Worm (Caenorhabditis elegans) whole organism, early embryonic: Measurements from ENCODE around the gene F42A9.6.

Source experiments
- B0310.2 ChIP-seq: sonication (generic microtip); optimal IDR thresholded peaks from 2 replicates; lab custom pipeline; 2016; ENCODE audit warnings: mild to moderate bottlenecking, missing genetic modification characterization, missing compliant biosample characterization
- F13C5.2 ChIP-seq: sonication (generic microtip); optimal IDR thresholded peaks from 2 replicates; lab custom pipeline; 2017; ENCODE audit warnings: mild to moderate bottlenecking, missing genetic modification characterization, inconsistent platforms, missing compliant biosample characterization
- aly-1 ChIP-seq: sonication (generic microtip); optimal IDR thresholded peaks from 2 replicates; lab custom pipeline; 2016; ENCODE audit warnings: missing genetic modification characterization, missing compliant biosample characterization
- ama-1 ChIP-seq: fragments of 150-350 bp; optimal IDR thresholded peaks from 2 replicates; lab custom pipeline; 2014
- ceh-13 ChIP-seq: fragments of 200-800 bp; sonication (Bioruptor generic); optimal IDR thresholded peaks from 2 replicates; lab custom pipeline; 2018; ENCODE audit warnings: mild to moderate bottlenecking, missing genetic modification characterization, missing compliant biosample characterization
- ceh-36 ChIP-seq: sonication (generic microtip); optimal IDR thresholded peaks from 2 replicates; lab custom pipeline; 2016; ENCODE audit warnings: missing genetic modification characterization, inconsistent platforms, missing compliant biosample characterization
- ets-7 ChIP-seq: sonication (generic microtip); optimal IDR thresholded peaks from 2 replicates; lab custom pipeline; 2016; ENCODE audit warnings: missing genotype, missing genetic modification characterization, missing compliant biosample characterization
- flt-1 ChIP-seq: fragments of 200-800 bp; sonication (Bioruptor generic); IDR thresholded peaks from 2 replicates; pipeline ENCODE4 v1.3.6; 2022; ENCODE audit warnings: missing genetic modification characterization, missing compliant biosample characterization
- hmbx-1 ChIP-seq: sonication (generic microtip); optimal IDR thresholded peaks from 2 replicates; lab custom pipeline; 2016; ENCODE audit warnings: mild to moderate bottlenecking, missing genetic modification characterization, missing compliant biosample characterization
- hmg-4 ChIP-seq: fragments of 200-800 bp; sonication (Bioruptor generic); optimal IDR thresholded peaks from 2 replicates; lab custom pipeline; 2018; ENCODE audit warnings: mild to moderate bottlenecking, missing genetic modification characterization, missing compliant biosample characterization
- hnd-1 ChIP-seq: sonication (generic microtip); optimal IDR thresholded peaks from 2 replicates; lab custom pipeline; 2016; ENCODE audit warnings: missing genetic modification characterization, missing compliant biosample characterization
- pes-1 ChIP-seq: fragments of 200-800 bp; sonication (Bioruptor generic); IDR thresholded peaks from 2 replicates; pipeline ENCODE4 v1.3.6; 2022; ENCODE audit warnings: missing genetic modification reagents, missing genetic modification characterization, missing compliant biosample characterization
- scrt-1 ChIP-seq: fragments of 200-800 bp; sonication (Bioruptor generic); IDR thresholded peaks from 2 replicates; pipeline ENCODE4 v1.3.6; 2022; ENCODE audit warnings: missing genetic modification characterization, missing compliant biosample characterization
- sea-1 ChIP-seq: fragments of 200-800 bp; sonication (Bioruptor generic); conservative IDR thresholded peaks from 2 replicates; pipeline ENCODE4 v1.3.6; 2022; ENCODE audit warnings: missing genetic modification characterization, missing compliant biosample characterization
- tbx-11 ChIP-seq: fragments of 200-800 bp; sonication (Bioruptor generic); IDR thresholded peaks from 2 replicates; pipeline ENCODE4 v1.3.6; 2022; ENCODE audit warnings: missing genetic modification characterization, missing compliant biosample characterization
- tbx-37 ChIP-seq: fragments of 200-800 bp; sonication (Bioruptor generic); conservative IDR thresholded peaks from 2 replicates; pipeline ENCODE4 v1.3.6; 2022; ENCODE audit warnings: missing genetic modification reagents, missing genetic modification characterization, missing compliant biosample characterization
- tra-4 ChIP-seq: sonication (generic microtip); optimal IDR thresholded peaks from 2 replicates; lab custom pipeline; 2017; ENCODE audit warnings: missing genetic modification characterization, missing compliant biosample characterization

The F42A9.6 gene

DNA sequence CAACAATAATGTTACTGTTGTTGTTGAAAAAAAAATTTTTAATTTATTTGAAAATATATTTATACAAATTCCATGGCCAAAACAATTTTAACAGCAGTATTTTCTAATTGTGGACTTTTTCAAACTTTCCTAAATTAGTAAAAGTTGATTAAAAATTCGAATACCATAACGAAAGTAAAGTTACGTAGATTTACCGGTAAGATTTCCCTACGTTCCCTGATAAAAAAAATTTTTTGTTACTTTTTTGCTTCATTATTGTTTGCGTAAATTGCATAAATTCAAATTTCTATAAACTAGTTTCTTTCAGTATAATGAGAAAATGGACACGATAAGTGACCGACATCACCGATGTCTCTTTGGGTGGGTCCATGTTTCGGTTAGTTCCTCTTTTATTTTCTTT, at the start of gene F42A9.6:
Gene F42A9.6, plus strand, starts transcription at position 301 of the 400 bp plus-strand sequence.
- no peak for TF ChIP-seq B0310.2 (tag; lab: Kevin White, UChicago)
- no peak for TF ChIP-seq hnd-1
- no peak for TF ChIP-seq hmg-4 (GFP tag; lab: Kevin White, UChicago)
- no peak for TF ChIP-seq tbx-37 (GFP tag; lab: Robert Waterston, UW)
- no peak for TF ChIP-seq ceh-36 (tag; lab: Kevin White, UChicago)

ce11 chrIV:8570253-8570652, 38.8 kb upstream of the F42A9.6 start, which contains the start of gene Y59H11AM.4:
Y59H11AM.4 (minus strand) TSS chrIV:8570353.
- TF ChIP-seq B0310.2 (tag; lab: Kevin White, UChicago) = no peak
- no peak for TF ChIP-seq hmg-4 (GFP tag; lab: Kevin White, UChicago)
- TF ChIP-seq tra-4 (tag; lab: Kevin White, UChicago) = no peak
- no peak for TF ChIP-seq ceh-36 (tag; lab: Kevin White, UChicago)
- no peak for TF ChIP-seq ama-1 (lab: Kevin White, UChicago)
- no peak for TF ChIP-seq ceh-13 (GFP tag; lab: Kevin White, UChicago)
- no peak for TF ChIP-seq pes-1 (GFP tag; lab: Robert Waterston, UW)
- TF ChIP-seq scrt-1 (GFP tag; lab: Robert Waterston, UW) = no peak
- no peak for TF ChIP-seq sea-1 (GFP tag; lab: Robert Waterston, UW)
- TF ChIP-seq tbx-37 (GFP tag; lab: Robert Waterston, UW) = no peak
- no peak for TF ChIP-seq hnd-1

- TF ChIP-seq B0310.2 (tag; lab: Kevin White, UChicago) = no peak
- TF ChIP-seq ceh-13 (GFP tag; lab: Kevin White, UChicago) = no peak
- TF ChIP-seq tra-4 (tag; lab: Kevin White, UChicago) = no peak
- no peak for TF ChIP-seq tbx-11 (GFP tag; lab: Robert Waterston, UW)
- no peak for TF ChIP-seq flt-1
- TF ChIP-seq hmg-4 (GFP tag; lab: Kevin White, UChicago) = no peak
- no peak for TF ChIP-seq sea-1 (GFP tag; lab: Robert Waterston, UW)
These were observed 38.3 kb upstream of the F42A9.6 start for ce11 chrIV:8570719-8571118.

DNA sequence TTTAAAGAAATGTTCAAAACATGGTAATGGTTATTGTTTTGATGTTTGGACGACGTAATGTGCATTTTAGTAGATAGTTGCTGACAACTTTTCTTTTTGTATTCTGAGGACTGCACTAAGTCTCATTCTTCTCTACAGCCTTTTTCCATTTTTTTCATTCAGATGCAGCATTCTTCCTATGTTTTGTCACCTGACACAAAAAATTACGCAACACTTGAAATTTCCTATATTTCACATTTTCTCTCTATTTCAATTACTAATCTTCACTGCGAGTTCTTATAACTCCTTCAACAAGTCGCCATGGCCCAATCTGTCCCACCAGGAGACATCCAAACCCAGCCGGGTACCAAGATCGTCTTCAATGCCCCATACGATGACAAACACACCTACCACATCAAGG, 37.9 kb upstream of the F42A9.6 start, which contains the start of gene Y59H11AM.1:
Gene Y59H11AM.1, plus strand, starts transcription at position 301 of the 400 bp plus-strand sequence.
- TF ChIP-seq ceh-36 (tag; lab: Kevin White, UChicago) = no peak
- TF ChIP-seq aly-1 (tag; lab: Kevin White, UChicago) = no peak
- no peak for TF ChIP-seq F13C5.2 (tag; lab: Kevin White, UChicago)
- no peak for TF ChIP-seq ceh-13 (GFP tag; lab: Kevin White, UChicago)
- no peak for TF ChIP-seq tbx-11 (GFP tag; lab: Robert Waterston, UW)
- no peak for TF ChIP-seq tbx-37 (GFP tag; lab: Robert Waterston, UW)

ce11 chrIV:8585076-8586033, 23.7 kb upstream of the F42A9.6 start, which contains the start of gene catp-7:
catp-7 (plus strand) TSS chrIV:8585983.
- no peak for TF ChIP-seq pes-1 (GFP tag; lab: Robert Waterston, UW)
- no peak for TF ChIP-seq hnd-1

DNA sequence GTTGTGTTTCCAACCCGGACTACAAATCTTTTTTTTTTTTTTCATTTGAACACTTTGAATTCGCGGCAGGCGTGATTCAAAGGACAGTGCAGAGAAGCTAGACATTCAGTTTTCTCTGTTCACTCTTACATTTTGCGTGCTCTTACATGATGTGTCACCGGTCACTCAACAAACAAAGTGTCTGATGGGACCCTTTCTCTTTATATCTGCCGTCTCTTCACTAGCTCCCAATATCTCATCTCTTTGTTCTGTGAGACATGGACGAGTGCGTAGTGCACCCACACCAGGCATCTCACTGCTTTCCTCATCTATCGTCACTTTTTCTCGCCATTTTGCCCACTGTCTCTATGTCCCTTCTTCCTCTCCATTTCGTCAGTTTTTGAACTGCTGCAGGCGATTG, 22.0 kb upstream of the F42A9.6 start:
- TF ChIP-seq scrt-1 (GFP tag; lab: Robert Waterston, UW) (no peak), sea-1 (GFP tag; lab: Robert Waterston, UW) (no peak), B0310.2 (tag; lab: Kevin White, UChicago) (no peak), aly-1 (tag; lab: Kevin White, UChicago) (no peak), ama-1 (lab: Kevin White, UChicago) (no peak), tbx-37 (GFP tag; lab: Robert Waterston, UW) (no peak), ceh-13 (GFP tag; lab: Kevin White, UChicago) (no peak), hnd-1 (no peak), tra-4 (tag; lab: Kevin White, UChicago) (no peak), flt-1 (no peak)

DNA sequence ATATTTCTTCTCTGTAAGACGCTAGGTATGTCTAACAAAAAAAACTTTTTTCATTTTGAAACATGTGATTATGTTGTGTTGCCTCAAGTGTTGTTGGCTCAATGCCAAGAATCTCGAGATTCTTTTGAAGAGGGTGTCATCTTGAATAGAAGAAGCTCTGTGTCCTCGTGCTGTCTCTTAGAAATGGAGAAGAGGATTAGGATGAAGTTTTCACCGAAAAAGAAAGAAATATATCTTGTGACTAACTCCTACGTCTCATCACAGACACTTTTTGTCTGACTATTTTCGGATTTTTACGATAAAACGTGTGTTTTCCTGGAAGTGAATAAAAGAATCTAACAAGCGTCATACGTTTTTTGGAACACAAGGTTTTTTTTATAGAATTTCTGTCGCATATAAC, 21.4 kb upstream of the F42A9.6 start:
- TF ChIP-seq hmg-4 (GFP tag; lab: Kevin White, UChicago) (no peak), ets-7 (tag; lab: Kevin White, UChicago) (no peak), flt-1 (no peak), pes-1 (GFP tag; lab: Robert Waterston, UW) (no peak), aly-1 (tag; lab: Kevin White, UChicago) (no peak), tra-4 (tag; lab: Kevin White, UChicago) (no peak), ama-1 (lab: Kevin White, UChicago) (no peak), ceh-13 (GFP tag; lab: Kevin White, UChicago) (no peak), scrt-1 (GFP tag; lab: Robert Waterston, UW) (no peak)

ce11 chrIV:8595317-8595716, 13.7 kb upstream of the F42A9.6 start, which contains the start of gene Y59H11AR.3:
Y59H11AR.3 (minus strand) TSS chrIV:8595417.
- TF ChIP-seq scrt-1 (GFP tag; lab: Robert Waterston, UW) (no peak), ceh-36 (tag; lab: Kevin White, UChicago) (no peak), aly-1 (tag; lab: Kevin White, UChicago) (no peak), B0310.2 (tag; lab: Kevin White, UChicago) (no peak), hmbx-1 (no peak), sea-1 (GFP tag; lab: Robert Waterston, UW) (no peak), tbx-11 (GFP tag; lab: Robert Waterston, UW) (no peak), flt-1 (no peak)
